Worm (Caenorhabditis elegans) whole organism, late embryonic: ENCODE data around the gene sam-4.

Experiments used
- C08G9.2 ChIP-seq: sonication (generic microtip); optimal IDR thresholded peaks from 2 replicates; lab custom pipeline; 2016; ENCODE audit warnings: mild to moderate bottlenecking, missing genetic modification characterization, moderate library complexity, missing compliant biosample characterization
- C38D4.7 ChIP-seq: fragments of 200-800 bp; sonication (Bioruptor generic); optimal IDR thresholded peaks from 2 replicates; lab custom pipeline; 2018; ENCODE audit warnings: mild to moderate bottlenecking, missing genetic modification characterization, moderate library complexity, missing compliant biosample characterization
- K02D7.2 ChIP-seq: sonication (generic microtip); optimal IDR thresholded peaks from 2 replicates; lab custom pipeline; 2017; ENCODE audit warnings: mild to moderate bottlenecking, missing genetic modification characterization, missing compliant biosample characterization
- K09A11.1 ChIP-seq: sonication (generic microtip); optimal IDR thresholded peaks from 2 replicates; lab custom pipeline; 2017; ENCODE audit warnings: antibody characterized with exemption, mild to moderate bottlenecking, missing genetic modification characterization, missing compliant biosample characterization; ENCODE audit not compliant: insufficient read depth
- T23F11.4 ChIP-seq: fragments of 200-800 bp; sonication (Bioruptor generic); optimal IDR thresholded peaks from 2 replicates; lab custom pipeline; 2018; ENCODE audit warnings: mild to moderate bottlenecking, missing genetic modification characterization, missing compliant biosample characterization
- Y22D7AL.16 ChIP-seq: sonication (generic microtip); optimal IDR thresholded peaks from 2 replicates; lab custom pipeline; 2016; ENCODE audit warnings: missing genetic modification characterization, missing compliant biosample characterization
- ama-1 ChIP-seq: fragments of 150-350 bp; optimal IDR thresholded peaks from 2 replicates; lab custom pipeline; 2014
- ceh-19 ChIP-seq: fragments of 200-800 bp; sonication (Bioruptor generic); optimal IDR thresholded peaks from 2 replicates; lab custom pipeline; 2018; ENCODE audit warnings: mild to moderate bottlenecking, missing genetic modification characterization, missing compliant biosample characterization
- ceh-30 ChIP-seq: fragments of 150-350 bp; optimal IDR thresholded peaks from 2 replicates; lab custom pipeline; 2014; ENCODE audit warnings: missing biosample characterization, missing genetic modification characterization
- ceh-34 ChIP-seq: sonication (generic microtip); optimal IDR thresholded peaks from 2 replicates; lab custom pipeline; 2016; ENCODE audit warnings: mild to moderate bottlenecking, missing genetic modification characterization, missing compliant biosample characterization
- ceh-45 ChIP-seq: fragments of 200-800 bp; sonication (Bioruptor generic); IDR thresholded peaks from 2 replicates; pipeline ENCODE4 v1.3.6; 2022; ENCODE audit warnings: missing genetic modification reagents, missing genetic modification characterization, missing compliant biosample characterization
- ceh-48 ChIP-seq: sonication (generic microtip); optimal IDR thresholded peaks from 2 replicates; lab custom pipeline; 2016; ENCODE audit warnings: missing genetic modification characterization, inconsistent platforms, missing compliant biosample characterization
- ceh-9 ChIP-seq: sonication (generic microtip); optimal IDR thresholded peaks from 2 replicates; lab custom pipeline; 2016; ENCODE audit warnings: mild to moderate bottlenecking, missing genetic modification characterization, inconsistent platforms, missing compliant biosample characterization
- dmd-4 ChIP-seq: sonication (generic microtip); optimal IDR thresholded peaks from 2 replicates; lab custom pipeline; 2016; ENCODE audit warnings: borderline replicate concordance, missing genetic modification characterization, missing compliant biosample characterization
- dve-1 ChIP-seq: sonication (generic microtip); optimal IDR thresholded peaks from 2 replicates; lab custom pipeline; 2017; ENCODE audit warnings: antibody characterized with exemption, mild to moderate bottlenecking, missing genetic modification characterization, missing compliant biosample characterization
- elt-2 ChIP-seq: sonication (generic microtip); optimal IDR thresholded peaks from 2 replicates; lab custom pipeline; 2016; ENCODE audit warnings: missing genetic modification reagents, missing genetic modification characterization, missing compliant biosample characterization
- elt-4 ChIP-seq: sonication (generic microtip); optimal IDR thresholded peaks from 2 replicates; lab custom pipeline; 2016; ENCODE audit warnings: missing genetic modification characterization, missing compliant biosample characterization
- ets-4 ChIP-seq: sonication (generic microtip); optimal IDR thresholded peaks from 2 replicates; lab custom pipeline; 2016; ENCODE audit warnings: missing genetic modification characterization, missing compliant biosample characterization
- fax-1 ChIP-seq: sonication (generic microtip); optimal IDR thresholded peaks from 2 replicates; lab custom pipeline; 2016; ENCODE audit warnings: missing genotype, missing genetic modification characterization, missing compliant biosample characterization
- fkh-6 ChIP-seq: sonication (generic microtip); optimal IDR thresholded peaks from 2 replicates; lab custom pipeline; 2016; ENCODE audit warnings: missing genetic modification characterization, missing compliant biosample characterization
- gmeb-2 ChIP-seq: sonication (generic microtip); optimal IDR thresholded peaks from 2 replicates; lab custom pipeline; 2016; ENCODE audit warnings: missing genetic modification characterization, inconsistent platforms, missing compliant biosample characterization
- hlh-8 ChIP-seq: sonication (generic microtip); optimal IDR thresholded peaks from 2 replicates; lab custom pipeline; 2016; ENCODE audit warnings: missing genotype, missing genetic modification characterization, missing compliant biosample characterization
- lim-6 ChIP-seq: sonication (generic microtip); optimal IDR thresholded peaks from 2 replicates; lab custom pipeline; 2016; ENCODE audit warnings: missing genetic modification characterization, missing compliant biosample characterization
- madf-2 ChIP-seq: sonication (generic microtip); optimal IDR thresholded peaks from 2 replicates; lab custom pipeline; 2017; ENCODE audit warnings: missing genetic modification characterization, missing compliant biosample characterization
- mec-3 ChIP-seq: sonication (generic microtip); optimal IDR thresholded peaks from 2 replicates; lab custom pipeline; 2016; ENCODE audit warnings: borderline replicate concordance, missing genetic modification characterization, missing compliant biosample characterization
- nfya-1 ChIP-seq: sonication (generic microtip); optimal IDR thresholded peaks from 2 replicates; lab custom pipeline; 2017; ENCODE audit warnings: missing genetic modification characterization, mild to moderate bottlenecking, missing compliant biosample characterization, antibody characterized with exemption, moderate library complexity
- nhr-232 ChIP-seq: sonication (generic microtip); optimal IDR thresholded peaks from 2 replicates; lab custom pipeline; 2016; ENCODE audit warnings: missing genetic modification characterization, missing compliant biosample characterization
- pax-1 ChIP-seq: fragments of 150-350 bp; optimal IDR thresholded peaks from 2 replicates; lab custom pipeline; 2014; ENCODE audit warnings: missing biosample characterization, missing genetic modification characterization
- pha-2 ChIP-seq: sonication (generic microtip); optimal IDR thresholded peaks from 2 replicates; lab custom pipeline; 2017; ENCODE audit warnings: mild to moderate bottlenecking, missing genetic modification characterization, missing compliant biosample characterization
- pha-4 ChIP-seq: fragments of 150-350 bp; optimal IDR thresholded peaks from 2 replicates; lab custom pipeline; 2018; ENCODE audit warnings: missing biosample characterization, missing genetic modification reagents, missing genetic modification characterization
- pqm-1 ChIP-seq: sonication (generic microtip); optimal IDR thresholded peaks from 2 replicates; lab custom pipeline; 2016; ENCODE audit warnings: missing genetic modification characterization, missing compliant biosample characterization
- pros-1 ChIP-seq: fragments of 150-350 bp; optimal IDR thresholded peaks from 2 replicates; lab custom pipeline; 2014; ENCODE audit warnings: missing biosample characterization, missing genetic modification reagents, missing genetic modification characterization
- sdc-2 ChIP-seq: sonication (generic microtip); optimal IDR thresholded peaks from 2 replicates; lab custom pipeline; 2016; ENCODE audit warnings: missing genotype, missing genetic modification characterization, missing compliant biosample characterization
- sox-2 ChIP-seq: fragments of 200-800 bp; sonication (Bioruptor generic); IDR thresholded peaks from 2 replicates; pipeline ENCODE4 v1.3.6; 2022; ENCODE audit warnings: missing genetic modification reagents, missing genetic modification characterization, missing compliant biosample characterization
- unc-86 ChIP-seq: sonication (generic microtip); optimal IDR thresholded peaks from 2 replicates; lab custom pipeline; 2016; ENCODE audit warnings: missing genetic modification characterization, missing compliant biosample characterization
- zip-5 ChIP-seq: sonication (generic microtip); optimal IDR thresholded peaks from 2 replicates; lab custom pipeline; 2016; ENCODE audit warnings: missing genetic modification characterization, missing compliant biosample characterization
- ztf-16 ChIP-seq: sonication (generic microtip); optimal IDR thresholded peaks from 2 replicates; lab custom pipeline; 2017; ENCODE audit warnings: missing genetic modification characterization, missing compliant biosample characterization

Gene sam-4

DNA sequence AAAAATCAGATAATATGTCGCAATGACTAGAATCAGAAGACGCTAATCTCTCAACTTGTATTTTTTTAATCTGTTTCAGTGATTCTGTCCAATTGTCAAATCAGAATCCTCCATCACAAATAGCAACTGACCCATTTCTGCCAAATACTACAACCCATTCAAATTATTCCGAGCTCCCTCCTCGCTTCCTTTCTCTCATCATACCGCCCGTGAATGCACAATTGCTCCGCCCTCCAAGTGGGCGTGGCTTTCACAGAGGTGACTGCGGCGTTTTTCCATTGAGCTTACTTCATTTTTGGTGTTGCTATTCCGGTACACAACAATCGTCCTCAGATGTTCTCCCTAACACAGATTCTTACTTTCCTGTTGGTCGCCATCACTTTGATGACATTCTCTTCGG is 31.6 kb upstream of the sam-4 start, which contains the start of gene flp-27:
flp-27 (plus strand) TSS at position 301 of the 400 bp plus-strand sequence.
- TF ChIP-seq pqm-1 (tag; lab: Kevin White, UChicago) (no peak), zip-5 (no peak), ceh-45 (GFP tag; lab: Robert Waterston, UW) (no peak), ceh-30 (tag; lab: Kevin White, UChicago) (no peak), elt-2 (tag; lab: Kevin White, UChicago) (no peak), K02D7.2 (tag; lab: Kevin White, UChicago) (no peak), dve-1 (no peak), fkh-6 (tag; lab: Kevin White, UChicago) (no peak), sox-2 (GFP tag; lab: Robert Waterston, UW) (no peak), gmeb-2 (tag; lab: Kevin White, UChicago) (no peak), lim-6 (tag; lab: Kevin White, UChicago) (no peak)

DNA sequence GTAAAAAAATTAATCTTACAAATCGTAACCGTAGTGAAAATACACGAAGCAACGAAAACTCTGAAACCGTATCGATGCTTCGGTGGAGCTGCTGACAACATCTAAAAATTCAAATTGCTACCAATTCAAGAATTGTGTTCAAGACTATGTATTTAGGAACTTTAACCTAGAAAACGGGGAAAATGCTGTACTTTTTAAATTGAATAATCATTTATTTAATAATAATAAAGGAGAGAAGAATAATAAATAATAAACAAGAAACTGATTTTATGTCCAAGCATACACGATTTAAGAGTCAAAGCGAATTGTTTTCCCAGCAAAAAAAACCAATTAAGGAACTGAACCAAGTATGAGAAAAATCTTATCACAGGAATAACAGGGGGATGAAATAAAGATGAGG is 20.5 kb upstream of the sam-4 start, which contains the start of gene C25H3.17:
C25H3.17 (minus strand) TSS at position 101 of the 400 bp plus-strand sequence.
- TF ChIP-seq ceh-48 (no peak), ztf-16 (tag; lab: Kevin White, UChicago) (no peak), elt-4 (tag; lab: Kevin White, UChicago) (no peak), dmd-4 (tag; lab: Kevin White, UChicago) (no peak), ceh-19 (no peak), fkh-6 (tag; lab: Kevin White, UChicago) (no peak), sdc-2 (no peak), T23F11.4 (GFP tag; lab: Kevin White, UChicago) (no peak), pros-1 (tag; lab: Kevin White, UChicago) (no peak), lim-6 (tag; lab: Kevin White, UChicago) (no peak)
- TF ChIP-seq, all 69 proteins: peak for 0

DNA sequence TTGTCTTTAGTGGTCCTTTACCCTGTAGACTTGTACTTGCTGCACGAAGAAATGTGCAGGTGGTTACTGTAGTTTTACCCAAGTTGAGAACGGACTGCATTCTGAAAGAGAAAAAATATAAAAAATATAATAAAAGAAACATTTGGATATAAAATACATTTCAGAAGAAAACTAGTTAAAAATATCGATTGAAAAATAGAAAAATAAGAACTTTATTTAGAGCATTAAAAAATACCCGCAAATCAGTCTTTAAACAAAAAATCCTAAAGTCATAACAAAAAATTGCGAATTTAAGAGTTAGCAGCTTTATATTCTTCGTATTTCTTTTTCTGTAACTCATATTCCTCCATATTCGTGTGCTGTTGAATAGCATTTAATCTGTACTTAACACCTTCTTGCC is 19.7 kb upstream of the sam-4 start, which contains the start of gene C25H3.7:
C25H3.7 (minus strand) TSS at position 101 of the 400 bp plus-strand sequence.
- TF ChIP-seq ceh-9 (tag; lab: Kevin White, UChicago) = no peak
- TF ChIP-seq, all 69 proteins: peak for 0

DNA sequence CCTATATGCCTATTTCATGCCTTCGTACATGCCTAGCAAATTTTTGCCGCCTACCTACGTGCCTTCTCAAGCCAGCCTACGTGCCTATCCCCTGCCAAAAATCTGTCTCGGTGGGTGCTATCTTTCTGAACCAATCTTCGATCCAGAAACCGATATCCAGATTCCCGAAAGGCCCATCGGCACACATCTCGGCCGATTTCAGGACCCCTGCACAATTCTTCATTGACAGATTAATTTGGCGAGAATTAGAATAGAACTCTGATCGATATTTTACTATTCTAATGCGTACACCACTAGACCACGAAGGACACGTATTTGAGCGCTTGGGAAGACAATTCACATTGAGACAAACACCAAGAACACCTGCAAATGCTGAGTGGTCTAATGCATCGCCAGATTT is 18.5 kb upstream of the sam-4 start:
- no peak for TF ChIP-seq pqm-1 (tag; lab: Kevin White, UChicago)
- TF ChIP-seq ets-4 (tag; lab: Kevin White, UChicago) = no peak

DNA sequence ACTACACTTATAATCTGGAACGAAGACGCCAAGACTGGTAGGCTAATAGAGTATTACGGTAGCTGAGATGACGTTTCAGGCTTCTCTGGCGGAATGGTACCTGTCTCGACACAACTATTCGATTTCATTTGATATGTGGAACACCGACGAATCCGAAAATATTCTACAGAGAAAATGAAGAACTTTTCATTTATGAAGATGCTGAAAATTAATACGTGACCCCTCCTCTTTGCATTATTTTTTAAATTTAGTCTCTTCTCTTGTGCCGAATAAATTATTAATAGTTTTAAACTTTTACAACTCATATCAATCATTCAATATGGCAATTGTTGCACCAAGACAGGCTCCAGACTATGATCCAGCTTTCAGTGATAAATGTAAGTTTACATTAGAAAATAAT is 16.9 kb upstream of the sam-4 start, which contains the start of gene C25H3.16:
C25H3.16 (plus strand) TSS at position 301 of the 400 bp plus-strand sequence.
- TF ChIP-seq ceh-34 (tag; lab: Kevin White, UChicago) (no peak), Y22D7AL.16 (tag; lab: Kevin White, UChicago) (no peak), madf-2 (tag; lab: Kevin White, UChicago) (no peak), ets-4 (tag; lab: Kevin White, UChicago) (no peak), ceh-30 (tag; lab: Kevin White, UChicago) (no peak), C38D4.7 (GFP tag; lab: Kevin White, UChicago) (no peak), pros-1 (tag; lab: Kevin White, UChicago) (no peak), unc-86 (tag; lab: Kevin White, UChicago) (no peak), zip-5 (no peak), ceh-45 (GFP tag; lab: Robert Waterston, UW) (no peak), K09A11.1 (tag; lab: Kevin White, UChicago) (no peak), mec-3 (tag; lab: Kevin White, UChicago) (no peak), pha-4 (no peak), gmeb-2 (tag; lab: Kevin White, UChicago) (no peak), elt-2 (tag; lab: Kevin White, UChicago) (no peak)
- TF ChIP-seq, all 69 proteins: peak for 0

DNA sequence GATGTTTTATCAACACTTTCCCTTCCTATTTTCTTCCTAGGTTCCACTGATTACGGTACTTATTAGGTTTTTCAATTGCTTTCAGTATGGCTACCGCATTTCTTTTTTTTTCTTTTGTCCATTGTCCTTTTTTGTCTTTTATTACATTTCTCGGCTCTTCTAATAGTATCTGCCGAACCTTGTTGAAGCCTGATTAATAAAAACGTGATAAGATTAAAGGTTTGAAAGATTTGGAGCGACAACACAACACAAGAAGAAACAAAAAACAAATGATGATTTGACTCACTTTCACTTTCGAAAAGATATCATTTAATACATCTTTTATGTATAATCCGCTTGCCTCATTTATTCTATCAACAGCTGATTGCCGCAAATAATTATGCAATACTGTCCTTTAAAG is 15.9 kb upstream of the sam-4 start, which contains the start of gene C25H3.15:
C25H3.15 (plus strand) TSS at position 301 of the 400 bp plus-strand sequence.
- TF ChIP-seq ama-1 (lab: Kevin White, UChicago) (no peak), madf-2 (tag; lab: Kevin White, UChicago) (no peak), K09A11.1 (tag; lab: Kevin White, UChicago) (no peak), C08G9.2 (tag; lab: Kevin White, UChicago) (no peak), ceh-34 (tag; lab: Kevin White, UChicago) (no peak), pax-1 (tag; lab: Kevin White, UChicago) (no peak), nhr-232 (tag; lab: Kevin White, UChicago) (no peak), hlh-8 (tag; lab: Kevin White, UChicago) (no peak), nfya-1 (tag; lab: Kevin White, UChicago) (no peak), fax-1 (no peak), ceh-30 (tag; lab: Kevin White, UChicago) (no peak), pha-2 (tag; lab: Kevin White, UChicago) (no peak), pros-1 (tag; lab: Kevin White, UChicago) (no peak), ceh-9 (tag; lab: Kevin White, UChicago) (no peak), pqm-1 (tag; lab: Kevin White, UChicago) (no peak), pha-4 (no peak), ceh-45 (GFP tag; lab: Robert Waterston, UW) (no peak), elt-2 (tag; lab: Kevin White, UChicago) (no peak), unc-86 (tag; lab: Kevin White, UChicago) (no peak)
- TF ChIP-seq, all 69 proteins: peak for 0
